Fruit fly (Drosophila melanogaster) whole organism, prepupa: ENCODE results near the gene Csl4.

Experiments used
- CG16779 ChIP-seq: fragments of 200-800 bp; sonication (Bioruptor generic); optimal IDR thresholded peaks from 3 replicates; lab custom pipeline; 2017; ENCODE audit warnings: missing biosample characterization, mild to moderate bottlenecking, missing genetic modification characterization
- CG31627 ChIP-seq: fragments of 200-800 bp; sonication (Bioruptor generic); optimal IDR thresholded peaks from 3 replicates; lab custom pipeline; 2016; ENCODE audit warnings: missing biosample characterization, missing genetic modification characterization
- CG32006 ChIP-seq: fragments of 200-800 bp; sonication (Bioruptor generic); optimal IDR thresholded peaks from 3 replicates; lab custom pipeline; 2017; ENCODE audit warnings: missing biosample characterization, mild to moderate bottlenecking, missing genetic modification characterization
- CG9139 ChIP-seq: fragments of 200-800 bp; sonication (Bioruptor generic); optimal IDR thresholded peaks from 3 replicates; lab custom pipeline; 2017; ENCODE audit warnings: missing biosample characterization, mild to moderate bottlenecking, missing genetic modification characterization
- Met ChIP-seq: fragments of 200-800 bp; sonication (Bioruptor generic); optimal IDR thresholded peaks from 3 replicates; lab custom pipeline; 2016; ENCODE audit warnings: missing biosample characterization, missing genetic modification characterization
- OdsH ChIP-seq: fragments of 200-800 bp; sonication (Bioruptor generic); optimal IDR thresholded peaks from 3 replicates; lab custom pipeline; 2016; ENCODE audit warnings: missing biosample characterization, missing genetic modification characterization
- Sox15 ChIP-seq: fragments of 200-800 bp; sonication (Bioruptor generic); optimal IDR thresholded peaks from 3 replicates; lab custom pipeline; 2016; ENCODE audit warnings: missing biosample characterization, missing genetic modification characterization
- dsx ChIP-seq: fragments of 200-800 bp; optimal IDR thresholded peaks from 3 replicates; lab custom pipeline; 2019; ENCODE audit warnings: missing biosample characterization, mild to moderate bottlenecking, missing genetic modification characterization, moderate library complexity; ENCODE audit not compliant: poor library complexity, severe bottlenecking
- spab ChIP-seq: fragments of 200-800 bp; sonication (Bioruptor generic); optimal IDR thresholded peaks from 2 replicates; lab custom pipeline; 2017; ENCODE audit warnings: missing biosample characterization, mild to moderate bottlenecking, missing genetic modification characterization, missing genetic modification reagents
- ss ChIP-seq, 2 experiments: fragments of 200-800 bp; sonication (Bioruptor generic); optimal IDR thresholded peaks; 2 replicates in 1 of 2; 3 replicates in 1 of 2; lab custom pipeline; 2017 to 2018; ENCODE audit warnings: mild to moderate bottlenecking in 2 of 2, missing biosample characterization in 2 of 2, missing genetic modification characterization in 2 of 2, moderate library complexity in 1 of 2
- topi ChIP-seq: fragments of 200-800 bp; sonication (Bioruptor generic); optimal IDR thresholded peaks from 3 replicates; lab custom pipeline; 2016; ENCODE audit warnings: missing biosample characterization, missing genetic modification characterization

DNA sequence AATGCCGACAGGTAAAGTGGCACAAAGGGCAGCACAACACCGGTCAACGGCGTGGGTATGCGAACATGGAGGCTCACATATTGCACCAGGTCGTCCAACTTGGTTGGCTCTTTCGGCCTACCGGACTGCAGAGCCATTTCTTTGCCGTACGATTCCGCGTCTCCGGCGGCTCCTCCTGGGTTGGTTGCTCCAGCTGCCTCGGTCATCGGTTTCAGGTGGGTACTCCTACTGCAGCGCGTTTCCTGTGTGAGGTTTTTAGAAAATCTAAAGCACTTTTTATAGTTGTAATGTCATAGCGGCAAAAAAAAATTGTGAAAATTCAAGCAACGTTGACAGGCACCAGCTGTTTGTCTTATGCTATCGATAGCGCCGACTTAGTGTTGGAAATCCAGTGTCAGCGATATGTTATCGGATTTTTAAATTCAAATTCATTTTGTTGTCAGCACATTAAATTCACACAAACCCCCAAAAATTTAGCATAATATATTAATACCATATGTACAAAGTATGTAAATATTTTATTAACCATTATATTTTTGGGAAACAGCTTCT, 3.3 kb downstream of the Csl4 start, which contains the start of gene CG6230:
- no peak for TF ChIP-seq spab
- TF ChIP-seq Sox15: no peak
- no peak for TF ChIP-seq ss (GFP tag; optimal IDR thresholded peaks at IDR 0.05; lab: Kevin White, UChicago)
- TF ChIP-seq dsx (GFP tag; lab: Kevin White, UChicago): no peak
- TF ChIP-seq topi (GFP tag; lab: Kevin White, UChicago): no peak
- no peak for TF ChIP-seq CG9139
- TF ChIP-seq OdsH: no peak
- no peak for TF ChIP-seq CG16779
- TF ChIP-seq CG32006: no peak
- no peak for TF ChIP-seq CG31627 (GFP tag; lab: Kevin White, UChicago)
- no peak for TF ChIP-seq Met
